Fruit fly (Drosophila melanogaster): Measurements from ENCODE around the gene Der-1.

Der-1 gene

DNA sequence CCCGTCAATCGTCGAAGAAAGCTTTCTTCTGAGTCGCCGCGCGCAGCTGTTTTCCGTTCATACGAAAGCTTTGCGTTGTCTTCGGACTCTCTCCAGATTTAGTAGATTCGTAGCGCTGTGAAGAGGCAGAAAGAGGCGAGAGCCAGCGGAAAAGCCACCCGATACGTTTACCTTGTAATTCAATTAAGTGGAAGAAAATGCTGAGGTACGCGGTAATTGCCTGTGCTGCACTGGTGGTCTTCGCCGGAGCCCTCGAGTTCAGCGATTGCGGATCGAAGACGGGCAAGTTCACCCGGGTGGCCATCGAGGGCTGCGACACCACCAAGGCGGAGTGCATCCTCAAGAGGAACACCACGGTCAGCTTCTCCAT, 14.4 kb downstream of the Der-1 start, which contains the start of gene Npc2a:
Gene Npc2a, plus strand, starts transcription at position 99 of the 370 bp plus-strand sequence.
- TF ChIP-seq CG5180 (GFP tag; optimal IDR thresholded peaks at IDR 0.05) (no peak), CG16863 (GFP tag; optimal IDR thresholded peaks at IDR 0.05) (no peak), run (tag; optimal IDR thresholded peaks at IDR 0.05) (no peak), Gug (GFP tag; IDR thresholded peaks at IDR 0.05) (0 out of 4 replicates have a peak, but pooled peaks have one; percentile 2), salm (tag; optimal IDR thresholded peaks at IDR 0.05) (no peak), CG4282 (GFP tag; optimal IDR thresholded peaks at IDR 0.05) (no peak), ewg (GFP tag; optimal IDR thresholded peaks at IDR 0.05) (no peak), CG15011 (GFP tag; optimal IDR thresholded peaks at IDR 0.05) (no peak), Camta (GFP tag; optimal IDR thresholded peaks at IDR 0.05) (peak; percentile 5), Jarid2 (GFP tag; optimal IDR thresholded peaks at IDR 0.05) (peak; percentile 54), tup (GFP tag; optimal IDR thresholded peaks at IDR 0.05) (no peak), Trl (optimal IDR thresholded peaks at IDR 0.05) (peak in 1 of 2 experiments; percentile 0), Trl (GFP tag; optimal IDR thresholded peaks at IDR 0.05) (no peak), Poxn (GFP tag; IDR thresholded peaks at IDR 0.05) (no peak), Ets65A (GFP tag) (peak; percentile 32), CG6689 (GFP tag; IDR thresholded peaks at IDR 0.05) (no peak), sens (GFP tag) (peak; percentile 23), lab (GFP tag; optimal IDR thresholded peaks at IDR 0.05) (no peak), so (GFP tag; IDR thresholded peaks at IDR 0.05) (0 out of 3 replicates have a peak, but pooled peaks have one; percentile 31), ci (GFP tag; IDR thresholded peaks at IDR 0.05) (0 out of 3 replicates have a peak, but pooled peaks have one; percentile 28), wek (GFP tag; optimal IDR thresholded peaks at IDR 0.05) (no peak), z (GFP tag; IDR thresholded peaks at IDR 0.05) (no peak), nom (GFP tag; optimal IDR thresholded peaks at IDR 0.05) (peak; percentile 21), MBD-R2 (GFP tag; IDR thresholded peaks at IDR 0.05) (peak; percentile 7; the same call in 1 of the 2 replicates), Dp (GFP tag; optimal IDR thresholded peaks at IDR 0.05) (no peak), CG15601 (tag; optimal IDR thresholded peaks at IDR 0.05) (no peak), ash1 (GFP tag; optimal IDR thresholded peaks at IDR 0.05) (no peak), dimm (GFP tag; IDR thresholded peaks at IDR 0.05) (no peak), amos (GFP tag; IDR thresholded peaks at IDR 0.05; ENCODE audit: partially characterized antibody) (no peak)

DNA sequence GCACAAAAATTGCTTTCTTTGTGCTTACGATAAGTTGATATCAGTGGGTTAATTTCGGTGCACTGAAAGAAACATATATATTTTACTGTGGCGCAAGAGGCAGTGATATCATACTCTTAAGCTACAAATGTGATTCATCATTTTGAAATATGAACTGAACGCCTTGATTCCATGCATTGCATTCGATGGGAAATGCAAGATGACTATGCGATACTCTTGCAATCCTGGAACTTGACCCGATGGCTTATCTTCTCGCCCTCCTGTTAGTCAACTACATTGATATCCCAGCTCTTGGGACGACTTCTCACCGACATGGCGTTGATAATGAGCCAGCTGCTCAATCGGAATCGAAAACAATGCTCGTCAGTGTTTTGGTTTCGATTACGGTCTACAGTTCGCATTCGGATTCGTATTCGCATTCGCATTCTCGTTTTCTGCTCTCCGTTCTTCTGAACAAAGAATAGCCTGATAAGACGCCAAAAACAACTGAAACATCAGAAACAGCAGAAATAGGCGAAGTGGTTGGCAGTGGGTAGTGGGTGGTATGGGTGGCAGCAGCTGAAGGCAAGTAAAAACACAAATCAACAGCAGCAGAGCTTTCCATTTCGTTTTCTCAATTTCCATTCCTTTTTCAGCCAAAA, 15.6 kb downstream of the Der-1 start:
- TF ChIP-seq Doc2 (GFP tag; IDR thresholded peaks at IDR 0.05), result no peak
- TF ChIP-seq tin (GFP tag; optimal IDR thresholded peaks at IDR 0.05), result no peak
- peak; percentile 43 for TF ChIP-seq lbe (GFP tag; optimal IDR thresholded peaks at IDR 0.05)
- TF ChIP-seq nom (GFP tag; optimal IDR thresholded peaks at IDR 0.05), result peak; percentile 45
- peak; percentile 68 for TF ChIP-seq corto (GFP tag; optimal IDR thresholded peaks at IDR 0.05)
- peak; percentile 53 for TF ChIP-seq CG31224 (GFP tag; IDR thresholded peaks at IDR 0.05)
- no peak for TF ChIP-seq CG3838 (GFP tag; optimal IDR thresholded peaks at IDR 0.05)

DNA sequence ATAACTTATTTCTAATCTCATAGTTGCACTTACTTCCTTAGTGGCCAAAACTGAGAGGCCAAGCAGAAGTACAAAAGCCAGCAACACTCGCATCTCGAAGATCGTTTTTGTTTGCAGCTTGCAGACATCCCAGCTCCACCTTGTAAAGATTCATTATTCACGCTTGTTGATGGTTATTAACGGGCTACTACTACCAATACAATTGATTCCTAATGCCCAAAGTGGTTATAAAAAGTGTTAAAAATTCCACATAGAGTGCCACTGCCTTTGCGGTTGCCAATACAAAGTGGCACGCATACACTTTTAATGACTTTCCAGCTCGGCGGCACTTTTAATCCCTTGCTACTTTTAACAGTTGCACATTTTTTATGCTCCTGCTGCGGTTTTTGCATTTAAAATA, 18.3 kb downstream of the Der-1 start, which contains the start of gene Obp22a:
Gene Obp22a, minus strand, starts transcription at position 101 of the 400 bp plus-strand sequence.
- no peak for TF ChIP-seq CG13296 (GFP tag; optimal IDR thresholded peaks at IDR 0.05)

All from whole organism, embryonic.